Fruit fly (Drosophila melanogaster) whole organism, embryonic: ENCODE results near the gene CG13850.

Experiments used
- Adf1 ChIP-seq: fragments of 200-800 bp; sonication (Bioruptor generic); IDR thresholded peaks from 2 replicates; pipeline ENCODE4 v1.3.6; 2022; ENCODE audit warnings: missing biosample characterization, missing genetic modification characterization
- Aef1 ChIP-seq: fragments of 200-800 bp; sonication (Bioruptor generic); IDR thresholded peaks from 3 replicates; pipeline ENCODE4 v1.3.6; 2022; ENCODE audit warnings: missing biosample characterization, missing genetic modification characterization
- Asciz ChIP-seq: fragments of 200-800 bp; sonication (Bioruptor generic); optimal IDR thresholded peaks from 2 replicates; lab custom pipeline; 2017; ENCODE audit warnings: missing biosample characterization, mild to moderate bottlenecking, missing genetic modification characterization, missing genetic modification reagents
- Atf6 ChIP-seq: fragments of 200-800 bp; sonication (Bioruptor generic); IDR thresholded peaks from 2 replicates; pipeline ENCODE4 v1.3.6; 2022; ENCODE audit warnings: missing biosample characterization, missing genetic modification characterization
- B-H2 ChIP-seq: fragments of 200-800 bp; sonication (Bioruptor generic); optimal IDR thresholded peaks from 2 replicates; lab custom pipeline; 2018; ENCODE audit warnings: missing biosample characterization, mild to moderate bottlenecking, missing genetic modification characterization
- CG11560 ChIP-seq: fragments of 200-800 bp; sonication (Bioruptor generic); IDR thresholded peaks from 3 replicates; pipeline ENCODE4 v1.3.6; 2022; ENCODE audit warnings: missing biosample characterization, missing genetic modification characterization
- CG12104 ChIP-seq: fragments of 200-800 bp; sonication (Bioruptor generic); optimal IDR thresholded peaks from 3 replicates; lab custom pipeline; 2016; ENCODE audit warnings: missing biosample characterization, missing genetic modification characterization
- CG1233 ChIP-seq: fragments of 200-800 bp; sonication (Bioruptor generic); optimal IDR thresholded peaks from 4 replicates; lab custom pipeline; 2018; ENCODE audit warnings: missing biosample characterization, mild to moderate bottlenecking, missing genetic modification characterization
- CG12391 ChIP-seq: fragments of 200-800 bp; sonication (Bioruptor generic); optimal IDR thresholded peaks from 3 replicates; lab custom pipeline; 2018; ENCODE audit warnings: missing biosample characterization, mild to moderate bottlenecking, missing genetic modification characterization, moderate library complexity
- CG13287 ChIP-seq: fragments of 200-800 bp; sonication (Bioruptor generic); IDR thresholded peaks from 2 replicates; pipeline ENCODE4 v1.3.6; 2022; ENCODE audit warnings: missing biosample characterization, missing genetic modification characterization; ENCODE audit not compliant: partially characterized antibody
- CG17359 ChIP-seq: fragments of 200-800 bp; sonication (Bioruptor generic); optimal IDR thresholded peaks from 3 replicates; lab custom pipeline; 2018; ENCODE audit warnings: missing biosample characterization, mild to moderate bottlenecking, missing genetic modification characterization, moderate library complexity
- CG17385 ChIP-seq: fragments of 200-800 bp; sonication (Bioruptor generic); optimal IDR thresholded peaks from 3 replicates; lab custom pipeline; 2018; ENCODE audit warnings: missing biosample characterization, mild to moderate bottlenecking, missing genetic modification characterization
- CG1792 ChIP-seq: fragments of 200-800 bp; sonication (Bioruptor generic); optimal IDR thresholded peaks from 2 replicates; lab custom pipeline; 2016; ENCODE audit warnings: missing biosample characterization, missing genetic modification characterization
- CG18476 ChIP-seq: fragments of 200-800 bp; sonication (Bioruptor generic); optimal IDR thresholded peaks from 2 replicates; lab custom pipeline; 2016; ENCODE audit warnings: missing biosample characterization, mild to moderate bottlenecking, missing genetic modification characterization
- CG3163 ChIP-seq: fragments of 200-800 bp; sonication (Bioruptor generic); optimal IDR thresholded peaks from 3 replicates; lab custom pipeline; 2016; ENCODE audit warnings: missing biosample characterization, missing genetic modification characterization
- CG32767 ChIP-seq: fragments of 200-800 bp; sonication (Bioruptor generic); IDR thresholded peaks from 2 replicates; pipeline ENCODE4 v1.3.6; 2022; ENCODE audit warnings: missing biosample characterization, missing genetic modification characterization
- CG34422 ChIP-seq: fragments of 200-800 bp; sonication (Bioruptor generic); IDR thresholded peaks from 3 replicates; pipeline ENCODE4 v1.3.6; 2022; ENCODE audit warnings: missing biosample characterization, missing genetic modification characterization
- CG3726 ChIP-seq: fragments of 200-800 bp; sonication (Bioruptor generic); IDR thresholded peaks from 3 replicates; pipeline ENCODE4, ENCODE4 v1.3.6; 2022; ENCODE audit warnings: missing biosample characterization, missing genetic modification characterization
- CG4360 ChIP-seq: fragments of 200-800 bp; sonication (Bioruptor generic); IDR thresholded peaks from 2 replicates; pipeline ENCODE4 v1.3.6; 2022; ENCODE audit warnings: missing biosample characterization, missing genetic modification characterization
- CG4820 ChIP-seq: fragments of 200-800 bp; sonication (Bioruptor generic); optimal IDR thresholded peaks from 3 replicates; lab custom pipeline; 2016; ENCODE audit warnings: missing biosample characterization, missing genetic modification characterization
- CG6175 ChIP-seq: fragments of 200-800 bp; sonication (Bioruptor generic); IDR thresholded peaks from 3 replicates; pipeline ENCODE4 v1.3.6; 2022; ENCODE audit warnings: missing biosample characterization, missing genetic modification characterization
- CG6654 ChIP-seq: fragments of 200-800 bp; sonication (Bioruptor generic); optimal IDR thresholded peaks from 2 replicates; lab custom pipeline; 2017; ENCODE audit warnings: missing biosample characterization, mild to moderate bottlenecking, missing genetic modification characterization
- CG9609 ChIP-seq: fragments of 200-800 bp; sonication (Bioruptor generic); optimal IDR thresholded peaks from 3 replicates; lab custom pipeline; 2016; ENCODE audit warnings: missing biosample characterization, missing genetic modification characterization
- CG9727 ChIP-seq: fragments of 200-800 bp; sonication (Bioruptor generic); optimal IDR thresholded peaks from 3 replicates; lab custom pipeline; 2017; ENCODE audit warnings: missing biosample characterization, mild to moderate bottlenecking, missing genetic modification characterization
- CTCF ChIP-seq: fragments of 200-800 bp; sonication (Bioruptor generic); optimal IDR thresholded peaks from 2 replicates; lab custom pipeline; 2017; ENCODE audit warnings: missing biosample characterization, mild to moderate bottlenecking, missing genetic modification characterization, moderate library complexity
- Ets97D ChIP-seq: fragments of 200-800 bp; sonication (Bioruptor generic); optimal IDR thresholded peaks from 3 replicates; lab custom pipeline; 2016; ENCODE audit warnings: missing biosample characterization, missing genetic modification characterization
- Hsf ChIP-seq: fragments of 200-800 bp; sonication (Bioruptor generic); optimal IDR thresholded peaks from 3 replicates; lab custom pipeline; 2016; ENCODE audit warnings: missing biosample characterization, missing genetic modification characterization
- MESR4 ChIP-seq: fragments of 200-800 bp; sonication (Bioruptor generic); optimal IDR thresholded peaks from 2 replicates; lab custom pipeline; 2018; ENCODE audit warnings: missing biosample characterization, mild to moderate bottlenecking, missing genetic modification characterization, moderate library complexity
- Mad ChIP-seq: fragments of 200-800 bp; sonication (Bioruptor generic); optimal IDR thresholded peaks from 2 replicates; lab custom pipeline; 2016; ENCODE audit warnings: missing biosample characterization, missing genetic modification characterization
- Rfx ChIP-seq: fragments of 200-800 bp; sonication (Bioruptor generic); IDR thresholded peaks from 2 replicates; pipeline ENCODE4 v1.3.6; 2022; ENCODE audit warnings: missing biosample characterization, missing genetic modification characterization
- Ssrp ChIP-seq: fragments of 200-800 bp; sonication (Bioruptor generic); optimal IDR thresholded peaks from 2 replicates; lab custom pipeline; 2018; ENCODE audit warnings: missing biosample characterization, mild to moderate bottlenecking, missing genetic modification characterization, moderate library complexity
- Trl ChIP-seq, 3 experiments: fragments of >200 bp in 2 of 3; fragments of 200-800 bp in 1 of 3; sonication (Bioruptor generic) in 1 of 3; optimal IDR thresholded peaks; 2 replicates in 1 of 3; 3 replicates in 2 of 3; lab custom pipeline; 2016 to 2017; ENCODE audit warnings: missing biosample characterization in 1 of 3, missing genetic modification characterization in 1 of 3
- ara ChIP-seq: fragments of 200-800 bp; sonication (Bioruptor generic); IDR thresholded peaks from 2 replicates; pipeline ENCODE4 v1.3.6; 2022; ENCODE audit warnings: missing biosample characterization, missing genetic modification characterization
- ato ChIP-seq: fragments of 200-800 bp; sonication (Bioruptor generic); IDR thresholded peaks from 2 replicates; pipeline ENCODE4 v1.3.6; 2022; ENCODE audit warnings: missing biosample characterization, missing genetic modification characterization; ENCODE audit not compliant: partially characterized antibody
- dati ChIP-seq: fragments of 200-800 bp; sonication (Bioruptor generic); IDR thresholded peaks from 2 replicates; pipeline ENCODE4 v1.3.6; 2022; ENCODE audit warnings: missing biosample characterization, missing genetic modification characterization
- dpn ChIP-seq, 2 experiments: fragments of 200-800 bp; sonication (Bioruptor generic); optimal IDR thresholded peaks; 3 replicates each; lab custom pipeline; 2016; ENCODE audit warnings: missing biosample characterization in 2 of 2, missing genetic modification characterization in 2 of 2
- dysf ChIP-seq: fragments of 200-800 bp; sonication (Bioruptor generic); IDR thresholded peaks from 3 replicates; pipeline ENCODE4 v1.3.6; 2022; ENCODE audit warnings: missing biosample characterization, missing genetic modification characterization
- en ChIP-seq: fragments of 200-800 bp; sonication (Bioruptor generic); optimal IDR thresholded peaks from 2 replicates; lab custom pipeline; 2016; ENCODE audit warnings: missing biosample characterization, missing genetic modification characterization
- exex ChIP-seq: fragments of 200-800 bp; sonication (Bioruptor generic); optimal IDR thresholded peaks from 4 replicates; lab custom pipeline; 2018; ENCODE audit warnings: missing biosample characterization, mild to moderate bottlenecking, missing genetic modification characterization, moderate library complexity
- fru ChIP-seq: fragments of >200 bp; optimal IDR thresholded peaks from 2 replicates; lab custom pipeline; 2017
- gt ChIP-seq: fragments of 200-800 bp; sonication (Bioruptor generic); IDR thresholded peaks from 2 replicates; pipeline ENCODE4 v1.3.6; 2022; ENCODE audit warnings: missing biosample characterization, missing genetic modification characterization
- hbn ChIP-seq: fragments of 200-800 bp; sonication (Bioruptor generic); IDR thresholded peaks from 2 replicates; pipeline ENCODE4 v1.3.6; 2022; ENCODE audit warnings: missing biosample characterization, missing genetic modification characterization; ENCODE audit not compliant: partially characterized antibody
- ken ChIP-seq: fragments of 200-800 bp; sonication (Bioruptor generic); IDR thresholded peaks from 3 replicates; pipeline ENCODE4 v1.3.6; 2022; ENCODE audit warnings: missing biosample characterization, missing genetic modification characterization
- nau ChIP-seq: fragments of 200-800 bp; sonication (Bioruptor generic); optimal IDR thresholded peaks from 3 replicates; lab custom pipeline; 2017; ENCODE audit warnings: missing biosample characterization, mild to moderate bottlenecking, missing genetic modification characterization, missing genetic modification reagents
- nmo ChIP-seq: fragments of 200-800 bp; sonication (Bioruptor generic); optimal IDR thresholded peaks from 2 replicates; lab custom pipeline; 2018; ENCODE audit warnings: missing biosample characterization, mild to moderate bottlenecking, missing genetic modification characterization, moderate library complexity
- nom ChIP-seq: fragments of 200-800 bp; sonication (Bioruptor generic); optimal IDR thresholded peaks from 2 replicates; lab custom pipeline; 2017; ENCODE audit warnings: missing biosample characterization, missing genetic modification characterization, mild to moderate bottlenecking, moderate library complexity, missing genetic modification reagents
- odd ChIP-seq: fragments of 200-800 bp; sonication (Bioruptor generic); optimal IDR thresholded peaks from 2 replicates; lab custom pipeline; 2017; ENCODE audit warnings: missing biosample characterization, mild to moderate bottlenecking, missing genetic modification characterization
- pfk ChIP-seq: fragments of 200-800 bp; sonication (Bioruptor generic); optimal IDR thresholded peaks from 2 replicates; lab custom pipeline; 2018; ENCODE audit warnings: missing biosample characterization, mild to moderate bottlenecking, missing genetic modification characterization, moderate library complexity
- phol ChIP-seq: fragments of 200-800 bp; sonication (Bioruptor generic); optimal IDR thresholded peaks from 3 replicates; lab custom pipeline; 2018; ENCODE audit warnings: missing biosample characterization, mild to moderate bottlenecking, missing genetic modification characterization, moderate library complexity
- repo ChIP-seq: fragments of 200-800 bp; sonication (Bioruptor generic); optimal IDR thresholded peaks from 2 replicates; lab custom pipeline; 2016; ENCODE audit warnings: missing biosample characterization, missing genetic modification characterization
- sim ChIP-seq: fragments of 200-800 bp; sonication (Bioruptor generic); IDR thresholded peaks from 2 replicates; pipeline ENCODE4 v1.3.6; 2022; ENCODE audit warnings: missing biosample characterization, missing genetic modification characterization
- sr ChIP-seq: fragments of 200-800 bp; sonication (Bioruptor generic); IDR thresholded peaks from 3 replicates; pipeline ENCODE4 v1.3.6; 2022; ENCODE audit warnings: missing biosample characterization, missing genetic modification characterization

The CG13850 gene

DNA sequence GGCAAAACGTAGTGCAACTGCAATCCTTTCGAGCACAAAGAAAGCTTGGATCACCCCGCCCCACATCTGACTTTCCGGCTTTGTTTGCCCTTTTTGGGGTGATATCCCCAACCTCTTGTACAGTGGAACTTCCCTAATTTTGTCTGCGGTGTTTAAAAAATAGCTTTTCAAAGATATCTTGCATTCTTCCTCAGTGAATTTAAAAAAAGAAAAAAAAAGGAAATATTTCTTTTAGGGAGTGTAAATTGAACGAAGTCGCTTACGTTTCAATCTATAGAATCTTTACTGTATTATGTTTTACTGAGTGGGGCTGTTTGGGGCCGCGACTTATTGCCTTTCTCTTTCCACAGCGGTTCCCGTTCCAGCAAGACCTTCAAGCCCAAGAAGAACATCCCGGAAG lies 10.9 kb upstream of the CG13850 start (continued):
- TF ChIP-seq dpn (GFP tag; optimal IDR thresholded peaks at IDR 0.05; lab: Kevin White, UChicago), result peak; percentile 65 to 81
- 0 out of 3 replicates have a peak, but pooled peaks have one; percentile 32 for TF ChIP-seq CG3726 (GFP tag; lab: Robert Waterston, UW)
- TF ChIP-seq Aef1, result peak; percentile 66
- 0 out of 2 replicates have a peak, but pooled peaks have one; percentile 11 for TF ChIP-seq CG4360 (GFP tag; lab: Robert Waterston, UW)
- TF ChIP-seq dysf (GFP tag; lab: Robert Waterston, UW), result peak; percentile 84
- peak; percentile 51 for TF ChIP-seq repo
- TF ChIP-seq nau (GFP tag; lab: Kevin White, UChicago), result no peak
- TF ChIP-seq Mad (GFP tag; lab: Kevin White, UChicago), result no peak
- TF ChIP-seq ato (GFP tag; lab: Robert Waterston, UW), result no peak
- peak; percentile 27 for TF ChIP-seq CG1792 (GFP tag; lab: Kevin White, UChicago)
- TF ChIP-seq Asciz (GFP tag; lab: Kevin White, UChicago), result no peak
- TF ChIP-seq nom (GFP tag; lab: Kevin White, UChicago), result peak; percentile 21
- TF ChIP-seq CG12104 (GFP tag; lab: Kevin White, UChicago), result peak; percentile 50
- TF ChIP-seq CG1233 (GFP tag; lab: Kevin White, UChicago), result peak; percentile 12
- peak; percentile 59 for TF ChIP-seq CG9727 (GFP tag; lab: Kevin White, UChicago)
- peak; percentile 40 for TF ChIP-seq Adf1 (GFP tag; lab: Robert Waterston, UW)
- TF ChIP-seq CG32767 (GFP tag; lab: Robert Waterston, UW), result peak; percentile 60; the same call in 1 of the 2 replicates
- no peak for TF ChIP-seq sr (GFP tag; lab: Robert Waterston, UW)
- no peak for TF ChIP-seq Ets97D
- no peak for TF ChIP-seq CTCF (GFP tag; lab: Kevin White, UChicago)
- TF ChIP-seq MESR4 (GFP tag; lab: Kevin White, UChicago), result no peak
- no peak for TF ChIP-seq CG13287 (GFP tag; lab: Robert Waterston, UW)
- TF ChIP-seq CG18476 (GFP tag; lab: Kevin White, UChicago), result peak; percentile 0
- peak; percentile 53 for TF ChIP-seq CG12391 (tag; lab: Kevin White, UChicago)
- no peak for TF ChIP-seq hbn (GFP tag; lab: Robert Waterston, UW)
- peak; percentile 43; the same call in 1 of the 2 replicates for TF ChIP-seq ara (GFP tag; lab: Robert Waterston, UW)
- peak; percentile 80 for TF ChIP-seq Atf6
- no peak for TF ChIP-seq pfk
- TF ChIP-seq Rfx, result peak; percentile 84
- TF ChIP-seq CG6654, result no peak
- TF ChIP-seq B-H2 (GFP tag; lab: Kevin White, UChicago), result no peak
- TF ChIP-seq exex (tag; lab: Kevin White, UChicago), result no peak
- no peak for TF ChIP-seq CG6175 (GFP tag; lab: Robert Waterston, UW)
- peak; percentile 70; the same call in 2 of the 3 replicates for TF ChIP-seq ken
- peak; percentile 82 for TF ChIP-seq CG34422
- TF ChIP-seq en, result no peak
- TF ChIP-seq Trl (optimal IDR thresholded peaks at IDR 0.05; lab: Kevin White, UChicago), result no peak
- peak; percentile 29 for TF ChIP-seq Trl (GFP tag; optimal IDR thresholded peaks at IDR 0.05; lab: Kevin White, UChicago)
- TF ChIP-seq CG3163 (GFP tag; lab: Kevin White, UChicago), result no peak
- peak; percentile 26 for TF ChIP-seq CG4820 (GFP tag; lab: Kevin White, UChicago)
- no peak for TF ChIP-seq fru
- peak; percentile 26 for TF ChIP-seq phol (tag; lab: Kevin White, UChicago)
- TF ChIP-seq nmo, result peak; percentile 71
- TF ChIP-seq Ssrp (tag; lab: Kevin White, UChicago), result peak; percentile 43
- peak; percentile 64 for TF ChIP-seq CG17385 (GFP tag; lab: Kevin White, UChicago)
- TF ChIP-seq dati (GFP tag; lab: Robert Waterston, UW), result peak; percentile 39; the same call in 1 of the 2 replicates
- no peak for TF ChIP-seq CG9609 (GFP tag; lab: Kevin White, UChicago)
- TF ChIP-seq odd (GFP tag; lab: Kevin White, UChicago), result no peak
- TF ChIP-seq Hsf, result peak; percentile 23
- peak; percentile 65; the same call in 2 of the 3 replicates for TF ChIP-seq CG11560
- TF ChIP-seq CG17359 (tag; lab: Kevin White, UChicago), result peak; percentile 65
- TF ChIP-seq sim (GFP tag; lab: Robert Waterston, UW), result no peak
- peak; percentile 29; the same call in 1 of the 2 replicates for TF ChIP-seq gt (GFP tag; lab: Robert Waterston, UW)
